Worm (Caenorhabditis elegans) whole organism, young adult: Measurements from ENCODE around the gene T21B4.3.
"Not testable (repeated sequence)": the region's sequence is repeated elsewhere in the genome, so short reads cannot be mapped to it uniquely, and the experiment has no call there.

Source experiments
- F10E7.11 ChIP-seq: sonication (generic microtip); optimal IDR thresholded peaks from 2 replicates; lab custom pipeline; 2017; ENCODE audit warnings: mild to moderate bottlenecking, missing genetic modification characterization, moderate library complexity, missing compliant biosample characterization
- F37B4.10 ChIP-seq: fragments of 200-800 bp; sonication (Bioruptor generic); IDR thresholded peaks from 2 replicates; pipeline ENCODE4 v1.3.6; 2022; ENCODE audit warnings: missing genetic modification characterization, missing compliant biosample characterization
- ama-1 ChIP-seq, 3 experiments: fragments of 150-350 bp in 1 of 3; sonication (generic microtip) in 2 of 3; optimal IDR thresholded peaks; 2 replicates each; lab custom pipeline; 2014 to 2018; ENCODE audit warnings: missing biosample characterization in 2 of 3, missing genetic modification characterization in 2 of 3, missing genetic modification reagents in 2 of 3
- atf-7 ChIP-seq: sonication (generic microtip); optimal IDR thresholded peaks from 2 replicates; lab custom pipeline; 2017; ENCODE audit warnings: mild to moderate bottlenecking, missing genetic modification characterization, missing compliant biosample characterization
- attf-6 ChIP-seq: fragments of 200-800 bp; sonication (Bioruptor generic); IDR thresholded peaks from 2 replicates; pipeline ENCODE4 v1.3.6; 2022; ENCODE audit warnings: missing genetic modification reagents, missing genetic modification characterization, missing compliant biosample characterization
- ceh-58 ChIP-seq: fragments of 200-800 bp; sonication (Bioruptor generic); IDR thresholded peaks from 2 replicates; pipeline ENCODE4 v1.3.6; 2022; ENCODE audit warnings: missing genetic modification characterization, missing compliant biosample characterization
- hrde-1 ChIP-seq: sonication (generic microtip); optimal IDR thresholded peaks from 2 replicates; lab custom pipeline; 2016; ENCODE audit warnings: missing genetic modification characterization, mild to moderate bottlenecking, missing compliant biosample characterization, moderate library complexity, missing genotype, missing genetic modification reagents, borderline replicate concordance
- lin-35 ChIP-seq, 3 experiments: fragments of 150-350 bp in 2 of 3; sonication (generic microtip) in 1 of 3; optimal IDR thresholded peaks; 2 replicates each; lab custom pipeline; 2014 to 2018; ENCODE audit warnings: missing biosample characterization in 3 of 3, missing genetic modification characterization in 3 of 3, missing genetic modification reagents in 3 of 3
- nfya-1 ChIP-seq: sonication (generic microtip); optimal IDR thresholded peaks from 2 replicates; lab custom pipeline; 2017; ENCODE audit warnings: antibody characterized with exemption, missing compliant biosample characterization, missing genetic modification characterization, borderline replicate concordance; ENCODE audit not compliant: insufficient read depth
- snpc-1.1 ChIP-seq: sonication (generic microtip); optimal IDR thresholded peaks from 2 replicates; lab custom pipeline; 2017; ENCODE audit warnings: missing genetic modification characterization, mild to moderate bottlenecking, missing compliant biosample characterization, antibody characterized with exemption, moderate library complexity, missing genotype, missing genetic modification reagents; ENCODE audit not compliant: insufficient read depth
- unc-62 ChIP-seq: fragments of 150-350 bp; optimal IDR thresholded peaks from 2 replicates; lab custom pipeline; 2014; ENCODE audit warnings: missing biosample characterization, missing genetic modification reagents, missing genetic modification characterization
- xnd-1 ChIP-seq: sonication (generic microtip); optimal IDR thresholded peaks from 2 replicates; lab custom pipeline; 2016; ENCODE audit warnings: missing genotype, missing genetic modification reagents, missing genetic modification characterization, missing compliant biosample characterization
- ztf-26 ChIP-seq: sonication (generic microtip); optimal IDR thresholded peaks from 2 replicates; lab custom pipeline; 2017; ENCODE audit warnings: missing genetic modification characterization, missing compliant biosample characterization
- ztf-28 ChIP-seq: fragments of 200-800 bp; sonication (Bioruptor generic); IDR thresholded peaks from 2 replicates; pipeline ENCODE4 v1.3.6; 2022; ENCODE audit warnings: missing genetic modification reagents, missing genetic modification characterization, missing compliant biosample characterization

DNA sequence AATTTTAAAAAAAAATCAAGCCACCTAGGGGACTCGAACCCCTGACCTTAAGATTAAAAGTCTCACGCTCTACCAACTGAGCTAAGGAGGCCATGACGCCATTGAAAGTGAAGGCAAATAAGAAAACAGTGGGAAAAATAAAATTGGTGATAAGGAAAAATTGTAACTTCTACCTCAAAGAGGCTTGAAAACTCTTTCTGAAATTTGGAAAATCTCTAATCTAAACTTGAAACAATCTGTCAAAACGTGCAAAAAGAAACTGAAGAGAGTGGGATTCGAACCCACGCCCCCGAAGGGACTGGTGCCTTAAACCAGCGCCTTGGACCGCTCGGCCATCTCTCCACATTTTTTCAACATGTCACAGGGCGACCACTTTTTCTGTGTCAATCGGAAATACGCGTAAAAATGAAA lies 44.8 kb upstream of the T21B4.3 start:
- TF ChIP-seq F37B4.10; nfya-1; lin-35 (GFP tag; optimal IDR thresholded peaks at IDR 0.05; lab: Kevin White, UChicago); ceh-58 (GFP tag; lab: Robert Waterston, UW); ama-1 (optimal IDR thresholded peaks at IDR 0.05; lab: Kevin White, UChicago); unc-62 (GFP tag; lab: Kevin White, UChicago); F10E7.11: not testable (repeated sequence)
- TF ChIP-seq attf-6 (GFP tag; lab: Robert Waterston, UW) (0 out of 2 replicates have a peak, but pooled peaks have one; percentile 54), atf-7 (tag; lab: Kevin White, UChicago) (peak; percentile 66), hrde-1 (peak; percentile 64), ama-1 (GFP tag; optimal IDR thresholded peaks at IDR 0.05; lab: Kevin White, UChicago) (peak; percentile 48 to 59), snpc-1.1 (tag; lab: Kevin White, UChicago) (peak; percentile 76), ztf-26 (peak; percentile 40), xnd-1 (tag; lab: Kevin White, UChicago) (peak; percentile 3), ztf-28 (GFP tag; lab: Robert Waterston, UW) (0 out of 2 replicates have a peak, but pooled peaks have one; percentile 42)
